Worm (Caenorhabditis elegans): ENCODE data around the gene tmem-131.
"Not testable (repeated sequence)": the region's sequence is repeated elsewhere in the genome, so short reads cannot be mapped to it uniquely, and the experiment has no call there.

tmem-131 gene

DNA sequence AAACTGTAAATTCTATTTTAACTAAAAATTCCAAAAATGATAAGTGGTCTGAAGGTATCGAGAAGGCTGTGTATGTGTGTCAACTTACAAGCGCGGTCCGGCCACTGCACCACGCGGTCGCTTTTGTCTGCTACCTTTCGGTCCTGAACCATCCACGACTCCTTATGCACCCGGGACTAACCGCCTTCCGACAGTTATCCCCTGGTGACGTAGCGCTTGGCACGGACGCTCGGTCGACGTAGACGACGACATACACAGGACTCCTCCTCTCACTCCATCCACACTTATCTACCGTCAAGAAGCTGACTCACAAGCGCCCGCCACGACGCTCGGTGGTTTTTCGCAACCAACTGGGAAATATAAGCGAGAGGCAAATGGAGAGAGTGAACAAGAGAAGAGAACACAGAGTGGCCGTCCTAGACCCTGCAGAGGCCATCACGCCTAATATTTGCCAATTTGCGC is 33.4 kb upstream of the tmem-131 start (continued):
- TF ChIP-seq Y53G8AR.9 (GFP tag; conservative IDR thresholded peaks at IDR 0.05) (peak; percentile 74), die-1 (tag; optimal IDR thresholded peaks at IDR 0.05) (peak; percentile 48), madf-8 (GFP tag; conservative IDR thresholded peaks at IDR 0.05) (0 out of 2 replicates have a peak, but pooled peaks have one; percentile 27), cebp-1 (GFP tag; IDR thresholded peaks at IDR 0.05) (0 out of 2 replicates have a peak, but pooled peaks have one; percentile 45), bed-2 (GFP tag; IDR thresholded peaks at IDR 0.05) (0 out of 2 replicates have a peak, but pooled peaks have one; percentile 14), ztf-28 (GFP tag; IDR thresholded peaks at IDR 0.05) (0 out of 2 replicates have a peak, but pooled peaks have one; percentile 61), D2030.7 (GFP tag; IDR thresholded peaks at IDR 0.05) (peak; percentile 90), zfh-2 (GFP tag; conservative IDR thresholded peaks at IDR 0.05) (peak; percentile 96), ceh-27 (GFP tag; optimal IDR thresholded peaks at IDR 0.05) (peak; percentile 70), F22D6.2 (tag; optimal IDR thresholded peaks at IDR 0.05) (peak; percentile 50), hsf-1 (GFP tag; IDR thresholded peaks at IDR 0.05) (0 out of 2 replicates have a peak, but pooled peaks have one; percentile 55), Y79H2A.3 (GFP tag; conservative IDR thresholded peaks at IDR 0.05) (0 out of 2 replicates have a peak, but pooled peaks have one; percentile 22), nhr-90 (tag; optimal IDR thresholded peaks at IDR 0.05) (peak; percentile 70), F37B4.10 (GFP tag; IDR thresholded peaks at IDR 0.05) (peak; percentile 72; the same call in 1 of the 2 replicates), ZK185.1 (tag; optimal IDR thresholded peaks at IDR 0.05; ENCODE audit: poor library complexity, severe bottlenecking) (peak; percentile 84), Y56A3A.18 (GFP tag; IDR thresholded peaks at IDR 0.05) (peak; percentile 84; the same call in 1 of the 2 replicates), nhr-120 (GFP tag; IDR thresholded peaks at IDR 0.05) (0 out of 2 replicates have a peak, but pooled peaks have one; percentile 19), madf-10 (tag; optimal IDR thresholded peaks at IDR 0.05) (peak; percentile 71), cebp-2 (GFP tag; IDR thresholded peaks at IDR 0.05) (peak; percentile 34; the same call in 1 of the 2 replicates), ceh-91 (GFP tag; IDR thresholded peaks at IDR 0.05) (peak; percentile 66), mes-4 (tag; optimal IDR thresholded peaks at IDR 0.05) (peak; percentile 54), mcd-1 (GFP tag; IDR thresholded peaks at IDR 0.05) (peak; percentile 84), sptf-2 (GFP tag; optimal IDR thresholded peaks at IDR 0.05) (peak; percentile 44), ceh-100 (GFP tag; IDR thresholded peaks at IDR 0.05) (peak; percentile 71), chd-7 (tag; optimal IDR thresholded peaks at IDR 0.05) (peak; percentile 79), ztf-26 (tag; optimal IDR thresholded peaks at IDR 0.05) (peak; percentile 78), let-526 (GFP tag; IDR thresholded peaks at IDR 0.05) (peak; percentile 59; the same call in 1 of the 2 replicates), ets-4 (GFP tag; optimal IDR thresholded peaks at IDR 0.05) (peak; percentile 55), akir-1 (GFP tag; optimal IDR thresholded peaks at IDR 0.05) (peak; percentile 39), lin-26 (GFP tag; IDR thresholded peaks at IDR 0.05) (peak; percentile 91), hmg-20 (GFP tag; IDR thresholded peaks at IDR 0.05) (peak; percentile 77; the same call in 1 of the 2 replicates), Y95B8A.8 (GFP tag; IDR thresholded peaks at IDR 0.05) (0 out of 2 replicates have a peak, but pooled peaks have one; percentile 73), K12H6.12 (tag; optimal IDR thresholded peaks at IDR 0.05) (peak; percentile 93), pbrm-1 (GFP tag; IDR thresholded peaks at IDR 0.05) (peak; percentile 87), C17E4.6 (GFP tag; IDR thresholded peaks at IDR 0.05) (peak; percentile 79), ekl-4 (GFP tag; IDR thresholded peaks at IDR 0.05) (peak; percentile 87), lsy-27 (tag; optimal IDR thresholded peaks at IDR 0.05; ENCODE audit: borderline replicate concordance, insufficient read depth) (peak; percentile 39), sea-2 (GFP tag; IDR thresholded peaks at IDR 0.05) (peak; percentile 84), F23B12.7 (tag; optimal IDR thresholded peaks at IDR 0.05; ENCODE audit: insufficient read depth) (peak; percentile 19), repo-1 (tag; optimal IDR thresholded peaks at IDR 0.05) (peak; percentile 90), attf-6 (GFP tag; IDR thresholded peaks at IDR 0.05) (0 out of 2 replicates have a peak, but pooled peaks have one; percentile 57), aptf-2 (GFP tag; conservative IDR thresholded peaks at IDR 0.05) (peak; percentile 55; the same call in 1 of the 2 replicates), F57C9.4 (tag; optimal IDR thresholded peaks at IDR 0.05) (peak; percentile 21), F52B5.7 (tag; optimal IDR thresholded peaks at IDR 0.05) (peak; percentile 83), tbp1 (GFP tag; optimal IDR thresholded peaks at IDR 0.05) (peak; percentile 85), egl-44 (GFP tag; IDR thresholded peaks at IDR 0.05) (peak; percentile 69; the same call in 1 of the 2 replicates)
- TF ChIP-seq cebp-1 (tag; optimal IDR thresholded peaks at IDR 0.05): not testable (repeated sequence)
